Fruit fly (Drosophila melanogaster): ENCODE results near the gene mRpL44.

Gene mRpL44

dm6 chr3R:5466875-5467274 is 3.6 kb downstream of the mRpL44 start, which contains the start of gene RpL35A (continued):
- TF ChIP-seq CG18619 (GFP tag; optimal IDR thresholded peaks at IDR 0.05) (peak; percentile 82), CG10267 (tag; optimal IDR thresholded peaks at IDR 0.05) (peak; percentile 67), CG16779 (GFP tag; IDR thresholded peaks at IDR 0.05) (no peak), Hey (tag; optimal IDR thresholded peaks at IDR 0.05) (peak; percentile 44), CG10979 (tag; optimal IDR thresholded peaks at IDR 0.05) (peak; percentile 60), CG10431 (GFP tag; optimal IDR thresholded peaks at IDR 0.05) (peak; percentile 86), stwl (tag; optimal IDR thresholded peaks at IDR 0.05) (peak; percentile 41), Doc3 (GFP tag; IDR thresholded peaks at IDR 0.05; ENCODE audit: partially characterized antibody) (no peak), Ravus (GFP tag; IDR thresholded peaks at IDR 0.05) (no peak), gem (tag; optimal IDR thresholded peaks at IDR 0.05) (no peak), disco-r (GFP tag; optimal IDR thresholded peaks at IDR 0.05) (peak; percentile 41), CG4404 (GFP tag; IDR thresholded peaks at IDR 0.05) (no peak), pb (GFP tag; optimal IDR thresholded peaks at IDR 0.05) (peak; percentile 70), Eip74EF (GFP tag; optimal IDR thresholded peaks at IDR 0.05) (peak in 1 of 2 experiments; percentile 73), CG8388 (GFP tag; optimal IDR thresholded peaks at IDR 0.05) (peak; percentile 73), CG15479 (GFP tag; optimal IDR thresholded peaks at IDR 0.05) (no peak), CG4328 (GFP tag; optimal IDR thresholded peaks at IDR 0.05) (peak; percentile 83), CG12219 (GFP tag; optimal IDR thresholded peaks at IDR 0.05) (peak; percentile 74), CG2199 (GFP tag; IDR thresholded peaks at IDR 0.05) (no peak), ranshi (GFP tag; IDR thresholded peaks at IDR 0.05) (no peak; the same call in 1 of the 2 replicates), lab (GFP tag; optimal IDR thresholded peaks at IDR 0.05) (peak; percentile 92), Mad (GFP tag; optimal IDR thresholded peaks at IDR 0.05) (peak; percentile 53), Abd-B (GFP tag; optimal IDR thresholded peaks at IDR 0.05) (no peak), CG18599 (GFP tag; optimal IDR thresholded peaks at IDR 0.05) (peak; percentile 79), CG2678 (tag; optimal IDR thresholded peaks at IDR 0.05) (peak; percentile 63), Side (GFP tag; optimal IDR thresholded peaks at IDR 0.05) (peak; percentile 74), bcd (GFP tag; optimal IDR thresholded peaks at IDR 0.05) (peak; percentile 80), lov (optimal IDR thresholded peaks at IDR 0.05) (no peak), lov (GFP tag; IDR thresholded peaks at IDR 0.05) (peak; percentile 84), CG7745 (tag; optimal IDR thresholded peaks at IDR 0.05) (no peak), ap (GFP tag; IDR thresholded peaks at IDR 0.05) (peak; percentile 32; the same call in 1 of the 2 replicates), her (GFP tag; optimal IDR thresholded peaks at IDR 0.05) (peak; percentile 54), Atf3 (GFP tag; optimal IDR thresholded peaks at IDR 0.05) (peak; percentile 10), CG17568 (GFP tag; optimal IDR thresholded peaks at IDR 0.05) (no peak), ara (GFP tag; IDR thresholded peaks at IDR 0.05) (no peak), CG18764 (GFP tag; optimal IDR thresholded peaks at IDR 0.05) (peak; percentile 48), ssp (GFP tag; IDR thresholded peaks at IDR 0.05) (no peak), gcm2 (GFP tag; optimal IDR thresholded peaks at IDR 0.05) (peak; percentile 38), CG1832 (GFP tag; optimal IDR thresholded peaks at IDR 0.05) (no peak), tup (GFP tag; optimal IDR thresholded peaks at IDR 0.05) (no peak), croc (GFP tag; conservative IDR thresholded peaks at IDR 0.05) (no peak), Dref (GFP tag; IDR thresholded peaks at IDR 0.05) (peak; percentile 40), B-H2 (GFP tag; optimal IDR thresholded peaks at IDR 0.05) (peak; percentile 89), CG11695 (GFP tag; IDR thresholded peaks at IDR 0.05) (0 out of 3 replicates have a peak, but pooled peaks have one; percentile 35), grn (GFP tag; optimal IDR thresholded peaks at IDR 0.05) (peak; percentile 43), hb (GFP tag; IDR thresholded peaks at IDR 0.05; ENCODE audit: partially characterized antibody) (no peak), Fer2 (tag; optimal IDR thresholded peaks at IDR 0.05) (peak; percentile 68), Oli (tag; optimal IDR thresholded peaks at IDR 0.05) (peak; percentile 43), CG9437 (GFP tag; optimal IDR thresholded peaks at IDR 0.05) (peak; percentile 44), CG10366 (GFP tag; IDR thresholded peaks at IDR 0.05) (peak; percentile 34; the same call in 1 of the 2 replicates)

Data from whole organism, embryonic.